Fruit fly (Drosophila melanogaster) whole organism, wandering third instar larva: ENCODE measurements around the gene CG14837.

Source experiments
- GATAd ChIP-seq: sonication (Bioruptor generic); optimal IDR thresholded peaks from 2 replicates; lab custom pipeline; 2016; ENCODE audit warnings: missing biosample characterization, missing genetic modification characterization
- Jra ChIP-seq: sonication (Bioruptor generic); optimal IDR thresholded peaks from 2 replicates; lab custom pipeline; 2016; ENCODE audit warnings: missing biosample characterization, missing genetic modification characterization
- Myc ChIP-seq: fragments of >200 bp; optimal IDR thresholded peaks from 2 replicates; lab custom pipeline; 2017
- OdsH ChIP-seq: fragments of 200-800 bp; sonication (Bioruptor generic); optimal IDR thresholded peaks from 2 replicates; lab custom pipeline; 2016; ENCODE audit warnings: missing biosample characterization, mild to moderate bottlenecking, missing genetic modification characterization

DNA sequence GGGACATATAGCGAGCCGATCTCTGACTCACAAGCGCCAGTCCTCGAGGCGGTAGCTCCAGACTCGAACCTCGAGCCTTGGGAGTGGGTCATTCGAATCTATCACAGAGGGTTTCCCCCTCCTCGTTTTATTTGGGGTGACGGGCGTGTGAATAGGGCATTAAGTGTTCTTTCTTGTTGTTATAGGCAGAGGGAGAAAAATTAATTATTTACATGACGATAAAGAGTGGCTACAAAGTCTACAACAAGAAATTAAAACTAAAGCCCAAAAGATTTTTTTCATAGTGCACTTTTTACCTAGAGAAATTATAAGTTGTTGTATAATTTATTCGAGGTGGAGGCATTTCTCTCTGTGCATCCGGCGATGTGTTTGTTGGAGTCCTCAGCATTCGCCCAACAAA, 7.4 kb downstream of the CG14837 start:
- TF ChIP-seq Jra = no peak
- TF ChIP-seq GATAd (GFP tag; lab: Kevin White, UChicago) = no peak
- no peak for TF ChIP-seq Myc (lab: Kevin White, UChicago)
- TF ChIP-seq OdsH (GFP tag; lab: Kevin White, UChicago) = no peak
